Worm (Caenorhabditis elegans) whole organism, young adult: ENCODE results near the gene mrpl-41.
"Not testable (repeated sequence)": the region's sequence is repeated elsewhere in the genome, so short reads cannot be mapped to it uniquely, and the experiment has no call there.

Source experiments
- B0261.1 ChIP-seq: sonication (generic microtip); optimal IDR thresholded peaks from 2 replicates; lab custom pipeline; 2016; ENCODE audit warnings: mild to moderate bottlenecking, missing genetic modification characterization, moderate library complexity, missing compliant biosample characterization
- B0336.3 ChIP-seq: fragments of 200-800 bp; sonication (Bioruptor generic); IDR thresholded peaks from 2 replicates; pipeline ENCODE4 v1.3.6; 2022; ENCODE audit warnings: missing genetic modification characterization, missing compliant biosample characterization
- C17E4.6 ChIP-seq: fragments of 200-800 bp; sonication (Bioruptor generic); IDR thresholded peaks from 2 replicates; pipeline ENCODE4 v1.3.6; 2022; ENCODE audit warnings: missing genetic modification reagents, missing genetic modification characterization, missing compliant biosample characterization
- D2030.7 ChIP-seq: fragments of 200-800 bp; sonication (Bioruptor generic); IDR thresholded peaks from 2 replicates; pipeline ENCODE4 v1.3.6; 2022; ENCODE audit warnings: missing genetic modification reagents, missing genetic modification characterization, missing compliant biosample characterization
- F33H1.4 ChIP-seq: fragments of 200-800 bp; sonication (Bioruptor generic); IDR thresholded peaks from 2 replicates; pipeline ENCODE4 v1.3.6; 2022; ENCODE audit warnings: missing genetic modification reagents, missing genetic modification characterization, missing compliant biosample characterization
- F55B11.4 ChIP-seq: sonication (generic microtip); optimal IDR thresholded peaks from 2 replicates; lab custom pipeline; 2016; ENCODE audit warnings: missing compliant biosample characterization, missing genetic modification characterization, borderline replicate concordance; ENCODE audit not compliant: insufficient read depth
- T26A5.8 ChIP-seq: sonication (generic microtip); optimal IDR thresholded peaks from 2 replicates; lab custom pipeline; 2016; ENCODE audit warnings: missing genetic modification characterization, missing compliant biosample characterization
- Y79H2A.3 ChIP-seq: fragments of 200-800 bp; sonication (Bioruptor generic); conservative IDR thresholded peaks from 2 replicates; pipeline ENCODE4 v1.3.6; 2022; ENCODE audit warnings: missing genetic modification reagents, missing genetic modification characterization, missing compliant biosample characterization
- Y95B8A.8 ChIP-seq: fragments of 200-800 bp; sonication (Bioruptor generic); IDR thresholded peaks from 2 replicates; pipeline ENCODE4 v1.3.6; 2022; ENCODE audit warnings: missing genetic modification reagents, missing genetic modification characterization, missing compliant biosample characterization
- ZK185.1 ChIP-seq: sonication (generic microtip); optimal IDR thresholded peaks from 2 replicates; lab custom pipeline; 2016; ENCODE audit warnings: mild to moderate bottlenecking, missing genetic modification characterization, missing compliant biosample characterization; ENCODE audit not compliant: poor library complexity, severe bottlenecking
- akir-1 ChIP-seq: fragments of 200-800 bp; sonication (Bioruptor generic); optimal IDR thresholded peaks from 2 replicates; lab custom pipeline; 2018; ENCODE audit warnings: mild to moderate bottlenecking, missing genetic modification characterization, moderate library complexity, missing compliant biosample characterization
- attf-3 ChIP-seq: fragments of 200-800 bp; sonication (Bioruptor generic); conservative IDR thresholded peaks from 2 replicates; pipeline ENCODE4 v1.3.6; 2022; ENCODE audit warnings: missing genetic modification reagents, missing genetic modification characterization, missing compliant biosample characterization
- bed-1 ChIP-seq: fragments of 200-800 bp; sonication (Bioruptor generic); IDR thresholded peaks from 2 replicates; pipeline ENCODE4 v1.3.6; 2022; ENCODE audit warnings: missing genetic modification reagents, missing genetic modification characterization, missing compliant biosample characterization
- bed-2 ChIP-seq: fragments of 200-800 bp; sonication (Bioruptor generic); IDR thresholded peaks from 2 replicates; pipeline ENCODE4 v1.3.6; 2022; ENCODE audit warnings: missing genetic modification reagents, missing genetic modification characterization, missing compliant biosample characterization
- cebp-1 ChIP-seq, 2 experiments: fragments of 200-800 bp in 1 of 2; sonication (Bioruptor generic) in 1 of 2; sonication (generic microtip) in 1 of 2; IDR thresholded peaks in 1 of 2; optimal IDR thresholded peaks in 1 of 2; 2 replicates each; pipeline versions ENCODE4 v1.3.6 to Lab custom; 2017 to 2022; ENCODE audit warnings: missing compliant biosample characterization in 2 of 2, missing genetic modification characterization in 2 of 2, mild to moderate bottlenecking in 1 of 2, missing genetic modification reagents in 1 of 2, moderate library complexity in 1 of 2
- ets-4 ChIP-seq: fragments of 200-800 bp; sonication (Bioruptor generic); optimal IDR thresholded peaks from 2 replicates; lab custom pipeline; 2018; ENCODE audit warnings: mild to moderate bottlenecking, missing genetic modification characterization, missing compliant biosample characterization
- gei-17 ChIP-seq: fragments of 200-800 bp; sonication (Bioruptor generic); optimal IDR thresholded peaks from 2 replicates; lab custom pipeline; 2018; ENCODE audit warnings: mild to moderate bottlenecking, missing genetic modification characterization, missing compliant biosample characterization
- hlh-26 ChIP-seq: fragments of 200-800 bp; sonication (Bioruptor generic); conservative IDR thresholded peaks from 2 replicates; pipeline ENCODE4 v1.3.6; 2022; ENCODE audit warnings: missing genetic modification reagents, missing genetic modification characterization, missing compliant biosample characterization
- hmg-1.2 ChIP-seq: fragments of 200-800 bp; sonication (Bioruptor generic); IDR thresholded peaks from 2 replicates; pipeline ENCODE4 v1.3.6; 2022; ENCODE audit warnings: missing genetic modification reagents, missing genetic modification characterization, missing compliant biosample characterization
- hmg-20 ChIP-seq: fragments of 200-800 bp; sonication (Bioruptor generic); IDR thresholded peaks from 2 replicates; pipeline ENCODE4 v1.3.6; 2022; ENCODE audit warnings: missing genetic modification reagents, missing genetic modification characterization, missing compliant biosample characterization
- lin-26 ChIP-seq: fragments of 200-800 bp; sonication (Bioruptor generic); IDR thresholded peaks from 2 replicates; pipeline ENCODE4 v1.3.6; 2022; ENCODE audit warnings: missing genetic modification reagents, missing genetic modification characterization, missing compliant biosample characterization
- lin-40 ChIP-seq: sonication (generic microtip); optimal IDR thresholded peaks from 2 replicates; lab custom pipeline; 2016; ENCODE audit warnings: missing genetic modification characterization, mild to moderate bottlenecking, missing compliant biosample characterization, missing genotype, missing genetic modification reagents
- madf-6 ChIP-seq: fragments of 200-800 bp; sonication (Bioruptor generic); IDR thresholded peaks from 2 replicates; pipeline ENCODE4 v1.3.6; 2022; ENCODE audit warnings: missing genetic modification reagents, missing genetic modification characterization, missing compliant biosample characterization
- mcd-1 ChIP-seq: fragments of 200-800 bp; sonication (Bioruptor generic); IDR thresholded peaks from 2 replicates; pipeline ENCODE4 v1.3.6; 2022; ENCODE audit warnings: missing genetic modification reagents, missing genetic modification characterization, missing compliant biosample characterization
- nfya-1 ChIP-seq: sonication (generic microtip); optimal IDR thresholded peaks from 2 replicates; lab custom pipeline; 2017; ENCODE audit warnings: antibody characterized with exemption, missing compliant biosample characterization, missing genetic modification characterization, borderline replicate concordance; ENCODE audit not compliant: insufficient read depth
- nfyb-1 ChIP-seq: fragments of 200-800 bp; sonication (Bioruptor generic); IDR thresholded peaks from 2 replicates; pipeline ENCODE4 v1.3.6; 2022; ENCODE audit warnings: missing genetic modification reagents, missing genetic modification characterization, missing compliant biosample characterization
- pha-4 ChIP-seq: fragments of 150-350 bp; sonication (generic microtip); optimal IDR thresholded peaks from 2 replicates; lab custom pipeline; 2014; ENCODE audit warnings: missing biosample characterization, missing genetic modification reagents, missing genetic modification characterization
- sea-2 ChIP-seq: fragments of 200-800 bp; sonication (Bioruptor generic); IDR thresholded peaks from 2 replicates; pipeline ENCODE4 v1.3.6; 2022; ENCODE audit warnings: missing genetic modification characterization, missing compliant biosample characterization
- snpc-4 ChIP-seq, 5 experiments: fragments of 150-350 bp in 1 of 5; sonication (generic microtip) in 4 of 5; optimal IDR thresholded peaks; 2 replicates each; lab custom pipeline; 2014 to 2018; ENCODE audit warnings: missing genetic modification characterization in 5 of 5, missing biosample characterization in 3 of 5, antibody characterized with exemption in 2 of 5, mild to moderate bottlenecking in 2 of 5, missing compliant biosample characterization in 2 of 5, missing genotype in 2 of 5, moderate library complexity in 2 of 5, missing genetic modification reagents in 1 of 5
- zim-3 ChIP-seq: sonication (generic microtip); optimal IDR thresholded peaks from 2 replicates; lab custom pipeline; 2017; ENCODE audit warnings: mild to moderate bottlenecking, missing genetic modification characterization, moderate library complexity, missing compliant biosample characterization
- ztf-18 ChIP-seq: sonication (generic microtip); optimal IDR thresholded peaks from 2 replicates; lab custom pipeline; 2016; ENCODE audit warnings: missing genotype, mild to moderate bottlenecking, missing genetic modification characterization, missing compliant biosample characterization

The mrpl-41 gene

ce11 chrII:255124-255523 lies 33.6 kb upstream of the mrpl-41 start (continued):
- peak; percentile 95 for TF ChIP-seq ZK185.1 (tag; lab: Kevin White, UChicago)
- 0 out of 2 replicates have a peak, but pooled peaks have one; percentile 71 for TF ChIP-seq Y79H2A.3 (GFP tag; lab: Robert Waterston, UW)
- TF ChIP-seq nfya-1, result no peak
- no peak for TF ChIP-seq T26A5.8 (tag; lab: Kevin White, UChicago)
- TF ChIP-seq C17E4.6 (GFP tag; lab: Robert Waterston, UW), result no peak
- TF ChIP-seq gei-17 (GFP tag; lab: Kevin White, UChicago), result peak; percentile 44
- TF ChIP-seq bed-2 (GFP tag; lab: Robert Waterston, UW), result no peak

ce11 chrII:255753-256152 lies 33.0 kb upstream of the mrpl-41 start:
- TF ChIP-seq snpc-4 (GFP tag; optimal IDR thresholded peaks at IDR 0.05; lab: Kevin White, UChicago), result not testable (repeated sequence)
- TF ChIP-seq snpc-4 (tag; optimal IDR thresholded peaks at IDR 0.05; lab: Kevin White, UChicago), result peak in 2 of 4 experiments; percentile 84 to 91
- TF ChIP-seq, all 124 proteins: peak for 1; not testable (repeated sequence) for 123

- TF ChIP-seq mcd-1 (GFP tag; lab: Robert Waterston, UW) (no peak), madf-6 (no peak), hmg-1.2 (GFP tag; lab: Robert Waterston, UW) (no peak), hmg-20 (GFP tag; lab: Robert Waterston, UW) (no peak), lin-26 (GFP tag; lab: Robert Waterston, UW) (no peak), akir-1 (no peak)
These were observed 31.2 kb upstream of the mrpl-41 start, which contains the start of gene cat-2 for ce11 chrII:257519-257918. TSS of gene cat-2 (plus strand) at chrII:257819.

ce11 chrII:263563-263962 lies 25.2 kb upstream of the mrpl-41 start, which contains the start of gene scc-2:
TSS of gene scc-2 (minus strand) at chrII:263663.
- TF ChIP-seq akir-1 (no peak), attf-3 (GFP tag; lab: Robert Waterston, UW) (no peak), cebp-1 (GFP tag; IDR thresholded peaks at IDR 0.05; lab: Robert Waterston, UW) (no peak), cebp-1 (tag; optimal IDR thresholded peaks at IDR 0.05; lab: Kevin White, UChicago) (no peak), lin-40 (tag; lab: Kevin White, UChicago) (no peak), D2030.7 (GFP tag; lab: Robert Waterston, UW) (no peak), B0336.3 (no peak), zim-3 (tag; lab: Kevin White, UChicago) (no peak), F55B11.4 (tag; lab: Kevin White, UChicago) (no peak), F33H1.4 (GFP tag; lab: Robert Waterston, UW) (no peak), hmg-20 (GFP tag; lab: Robert Waterston, UW) (no peak)
- TF ChIP-seq, all 124 proteins: peak for 0

ce11 chrII:264053-264452 lies 24.7 kb upstream of the mrpl-41 start, which contains the start of gene B0432.14:
TSS of gene B0432.14 (plus strand) at chrII:264353.
- TF ChIP-seq Y95B8A.8 (GFP tag; lab: Robert Waterston, UW) (no peak), pha-4 (no peak), ztf-18 (tag; lab: Kevin White, UChicago) (no peak), mcd-1 (GFP tag; lab: Robert Waterston, UW) (no peak), nfyb-1 (GFP tag; lab: Robert Waterston, UW) (no peak), madf-6 (no peak)

- TF ChIP-seq B0261.1 (tag; lab: Kevin White, UChicago), result no peak
- no peak for TF ChIP-seq sea-2 (GFP tag; lab: Robert Waterston, UW)
- TF ChIP-seq hlh-26 (GFP tag; lab: Robert Waterston, UW), result no peak
- no peak for TF ChIP-seq ets-4 (GFP tag; lab: Kevin White, UChicago)
- no peak for TF ChIP-seq bed-1 (GFP tag; lab: Robert Waterston, UW)
- TF ChIP-seq, all 124 proteins: peak for 0
These were observed 14.9 kb upstream of the mrpl-41 start, which contains the start of gene B0432.7 for ce11 chrII:273872-274271. TSS of gene B0432.7 (minus strand) at chrII:273972.
